Fruit fly (Drosophila melanogaster) whole organism, pupa: ENCODE results near the gene CG45413.

Experiments
- CG14655 ChIP-seq: fragments of 200-800 bp; sonication (Bioruptor generic); optimal IDR thresholded peaks from 3 replicates; lab custom pipeline; 2017; ENCODE audit warnings: mild to moderate bottlenecking, missing biosample characterization, missing genetic modification reagents, missing genetic modification characterization
- CG8301 ChIP-seq: fragments of 200-800 bp; sonication (Bioruptor generic); optimal IDR thresholded peaks from 2 replicates; lab custom pipeline; 2018; ENCODE audit warnings: missing biosample characterization, mild to moderate bottlenecking, missing genetic modification characterization

- TF ChIP-seq CG14655 (GFP tag; lab: Kevin White, UChicago) (no peak), CG8301 (tag; lab: Kevin White, UChicago) (no peak)
Observed at dm6 chr3L:6906758-6907157, 25.0 kb downstream of the CG45413 start.
